Worm (Caenorhabditis elegans) whole organism, midembryonic: ENCODE measurements around the gene Y25C1A.13.

Experiments used
- T22C8.4 ChIP-seq: fragments of 200-800 bp; sonication (Bioruptor generic); IDR thresholded peaks from 2 replicates; pipeline ENCODE4 v1.3.6; 2022; ENCODE audit warnings: missing genetic modification characterization, missing compliant biosample characterization
- cog-1 ChIP-seq: sonication (generic microtip); optimal IDR thresholded peaks from 2 replicates; lab custom pipeline; 2016; ENCODE audit warnings: missing genetic modification characterization, missing compliant biosample characterization
- flt-1 ChIP-seq: fragments of 200-800 bp; sonication (Bioruptor generic); IDR thresholded peaks from 2 replicates; pipeline ENCODE4 v1.3.6; 2022; ENCODE audit warnings: missing genetic modification characterization, missing compliant biosample characterization
- klf-2 ChIP-seq: fragments of 200-800 bp; sonication (Bioruptor generic); conservative IDR thresholded peaks from 2 replicates; pipeline ENCODE4 v1.3.6; 2022; ENCODE audit warnings: missing genetic modification reagents, missing genetic modification characterization, missing compliant biosample characterization
- med-1 ChIP-seq: sonication (generic microtip); optimal IDR thresholded peaks from 2 replicates; lab custom pipeline; 2017; ENCODE audit warnings: missing genetic modification characterization, mild to moderate bottlenecking, missing compliant biosample characterization, antibody characterized with exemption, missing genetic modification reagents; ENCODE audit not compliant: insufficient read depth
- ref-1 ChIP-seq: fragments of 200-800 bp; sonication (Bioruptor generic); conservative IDR thresholded peaks from 2 replicates; pipeline ENCODE4 v1.3.6; 2022; ENCODE audit warnings: missing genetic modification reagents, missing genetic modification characterization, missing compliant biosample characterization
- tab-1 ChIP-seq: fragments of 200-800 bp; sonication (Bioruptor generic); IDR thresholded peaks from 2 replicates; pipeline ENCODE4 v1.3.6; 2022; ENCODE audit warnings: missing genetic modification characterization, missing compliant biosample characterization
- ztf-23 ChIP-seq: fragments of 200-800 bp; sonication (Bioruptor generic); IDR thresholded peaks from 2 replicates; pipeline ENCODE4 v1.3.6; 2022; ENCODE audit warnings: missing genetic modification reagents, missing genetic modification characterization, missing compliant biosample characterization
- ztf-29 ChIP-seq: fragments of 200-800 bp; sonication (Bioruptor generic); IDR thresholded peaks from 2 replicates; pipeline ENCODE4 v1.3.6; 2022; ENCODE audit warnings: missing genetic modification reagents, missing genetic modification characterization, missing compliant biosample characterization

Y25C1A.13 gene

ce11 chrII:3093352-3093751 lies 17.7 kb downstream of the Y25C1A.13 start, which contains the start of gene srg-22:
TSS of gene srg-22 (minus strand) at chrII:3093452.
- no peak for TF ChIP-seq cog-1
- TF ChIP-seq ztf-23 (GFP tag; lab: Robert Waterston, UW), result no peak
- TF ChIP-seq tab-1 (GFP tag; lab: Robert Waterston, UW), result no peak
- no peak for TF ChIP-seq med-1 (GFP tag; lab: Kevin White, UChicago)

ce11 chrII:3091268-3091667 lies 19.8 kb downstream of the Y25C1A.13 start, which contains the start of gene srg-21:
TSS of gene srg-21 (minus strand) at chrII:3091368.
- TF ChIP-seq tab-1 (GFP tag; lab: Robert Waterston, UW), result no peak
- TF ChIP-seq flt-1 (GFP tag; lab: Robert Waterston, UW), result no peak
- TF ChIP-seq ztf-23 (GFP tag; lab: Robert Waterston, UW), result no peak
- no peak for TF ChIP-seq ztf-29
- TF ChIP-seq med-1 (GFP tag; lab: Kevin White, UChicago), result no peak
- TF ChIP-seq ref-1, result no peak
- TF ChIP-seq klf-2, result no peak
- no peak for TF ChIP-seq T22C8.4 (GFP tag; lab: Robert Waterston, UW)

DNA sequence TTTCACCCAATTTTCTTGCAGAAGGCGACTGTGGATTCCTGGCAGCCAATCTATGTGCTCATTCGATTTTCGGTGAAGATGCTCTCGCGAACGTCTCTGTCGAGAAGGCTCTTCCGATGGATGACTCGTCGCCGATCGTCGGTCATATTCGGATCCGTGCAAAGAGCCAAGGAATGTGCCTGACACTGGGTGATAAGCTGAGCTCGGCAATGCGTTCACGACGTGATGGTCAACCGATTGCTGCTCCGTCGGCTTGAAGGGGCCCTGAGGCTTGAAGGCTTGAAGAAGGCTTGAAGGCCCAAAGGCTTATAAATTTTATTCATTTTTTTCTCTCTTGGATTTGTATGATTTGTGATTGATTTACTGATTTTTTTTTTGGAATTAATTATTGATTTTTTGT lies 23.9 kb downstream of the Y25C1A.13 start:
- TF ChIP-seq flt-1 (GFP tag; lab: Robert Waterston, UW) (no peak), med-1 (GFP tag; lab: Kevin White, UChicago) (no peak), T22C8.4 (GFP tag; lab: Robert Waterston, UW) (no peak), cog-1 (no peak), klf-2 (no peak), ztf-29 (no peak), ref-1 (no peak), tab-1 (GFP tag; lab: Robert Waterston, UW) (no peak), ztf-23 (GFP tag; lab: Robert Waterston, UW) (no peak)

DNA sequence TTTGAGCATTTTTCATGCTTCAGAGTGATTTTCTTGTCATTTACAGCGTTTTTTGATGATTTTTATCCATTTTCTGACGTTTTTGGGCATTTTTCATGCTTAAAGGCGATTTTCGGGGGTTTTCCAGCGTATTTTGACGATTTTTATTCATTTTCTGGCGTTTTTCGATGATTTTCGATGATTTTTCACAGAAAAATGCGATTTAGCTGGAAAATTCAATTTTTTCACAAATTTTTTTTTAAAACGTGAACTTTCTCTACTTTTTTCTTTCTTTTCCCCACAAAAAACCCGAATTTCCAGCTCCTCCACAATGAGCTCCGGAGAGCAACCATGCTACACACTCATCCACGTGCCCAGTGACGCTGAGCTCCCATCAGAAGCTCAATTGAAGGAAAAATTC lies 32.6 kb downstream of the Y25C1A.13 start, which contains the start of gene copb-1:
Gene copb-1, plus strand, starts transcription at position 301 of the 400 bp plus-strand sequence.
- no peak for TF ChIP-seq flt-1 (GFP tag; lab: Robert Waterston, UW)
- no peak for TF ChIP-seq T22C8.4 (GFP tag; lab: Robert Waterston, UW)
- no peak for TF ChIP-seq med-1 (GFP tag; lab: Kevin White, UChicago)

DNA sequence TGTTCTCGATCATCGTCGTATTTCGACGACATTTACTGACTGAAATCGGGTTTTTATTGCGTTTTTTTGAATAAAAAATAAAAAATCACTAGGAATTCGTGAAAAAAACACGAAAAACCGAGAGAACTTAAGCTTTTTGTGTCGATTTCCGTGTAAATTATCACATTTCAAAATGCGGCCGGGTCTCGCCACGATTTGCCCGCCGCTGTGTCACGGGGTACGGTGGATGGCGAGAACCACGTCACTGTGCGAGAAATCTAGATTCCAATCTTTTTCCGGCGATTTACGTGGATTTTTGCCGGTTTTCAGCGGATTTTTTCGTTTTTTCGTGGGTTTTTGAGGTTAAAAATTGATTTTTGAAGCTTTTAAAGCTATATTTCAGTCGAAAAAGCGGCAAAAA lies 34.1 kb downstream of the Y25C1A.13 start, which contains the start of gene Y25C1A.8:
Gene Y25C1A.8, minus strand, starts transcription at position 45 of the 400 bp plus-strand sequence.
- TF ChIP-seq med-1 (GFP tag; lab: Kevin White, UChicago), result no peak
- TF ChIP-seq ztf-23 (GFP tag; lab: Robert Waterston, UW), result peak; percentile 63
- peak; percentile 64; the same call in 1 of the 2 replicates for TF ChIP-seq flt-1 (GFP tag; lab: Robert Waterston, UW)
- no peak for TF ChIP-seq T22C8.4 (GFP tag; lab: Robert Waterston, UW)
- peak; percentile 57 for TF ChIP-seq cog-1

- 0 out of 2 replicates have a peak, but pooled peaks have one; percentile 15 for TF ChIP-seq T22C8.4 (GFP tag; lab: Robert Waterston, UW)
- no peak for TF ChIP-seq cog-1
- peak; percentile 13; the same call in 1 of the 2 replicates for TF ChIP-seq ztf-29
Measured at ce11 chrII:3071012-3071749, 39.9 kb downstream of the Y25C1A.13 start, which contains the start of gene Y25C1A.7. TSS of gene Y25C1A.7 (minus strand) at chrII:3071062.

ce11 chrII:3070182-3070581 lies 40.9 kb downstream of the Y25C1A.13 start:
- peak; percentile 89 for TF ChIP-seq T22C8.4 (GFP tag; lab: Robert Waterston, UW)
- TF ChIP-seq ref-1, result no peak

ce11 chrII:3068646-3069045 lies 42.4 kb downstream of the Y25C1A.13 start:
- TF ChIP-seq T22C8.4 (GFP tag; lab: Robert Waterston, UW) (peak; percentile 21; the same call in 1 of the 2 replicates), cog-1 (no peak)

ce11 chrII:3067896-3068295 lies 43.2 kb downstream of the Y25C1A.13 start:
- no peak for TF ChIP-seq ztf-29
- peak; percentile 89 for TF ChIP-seq T22C8.4 (GFP tag; lab: Robert Waterston, UW)

DNA sequence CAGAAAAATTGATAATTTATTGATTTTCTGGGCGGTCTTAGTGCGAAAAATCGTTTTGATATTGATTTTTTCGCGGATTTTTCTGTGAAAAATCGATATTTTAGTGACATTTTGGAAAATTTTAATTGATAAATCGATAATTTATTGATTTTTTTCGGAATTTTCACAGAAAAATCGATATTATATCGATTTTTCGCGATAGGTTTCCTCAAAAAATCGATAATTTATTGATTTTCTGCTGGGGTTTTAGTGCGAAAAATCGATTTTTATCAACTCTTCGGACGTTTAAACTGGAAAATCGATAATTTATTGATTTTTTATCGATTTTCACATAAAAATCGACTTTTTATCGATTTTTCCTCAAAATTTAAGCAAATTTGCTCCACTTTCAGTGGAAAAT lies 43.6 kb downstream of the Y25C1A.13 start:
- peak; percentile 67; the same call in 1 of the 2 replicates for TF ChIP-seq T22C8.4 (GFP tag; lab: Robert Waterston, UW)
- TF ChIP-seq med-1 (GFP tag; lab: Kevin White, UChicago), result no peak
- TF ChIP-seq cog-1, result no peak
- TF ChIP-seq ref-1, result no peak
- no peak for TF ChIP-seq klf-2

ce11 chrII:3066401-3066800 lies 44.6 kb downstream of the Y25C1A.13 start:
- TF ChIP-seq med-1 (GFP tag; lab: Kevin White, UChicago) (no peak), T22C8.4 (GFP tag; lab: Robert Waterston, UW) (0 out of 2 replicates have a peak, but pooled peaks have one; percentile 50), flt-1 (GFP tag; lab: Robert Waterston, UW) (no peak), cog-1 (no peak), klf-2 (no peak)
